Worm (Caenorhabditis elegans): ENCODE data around the gene F10E7.2.

DNA sequence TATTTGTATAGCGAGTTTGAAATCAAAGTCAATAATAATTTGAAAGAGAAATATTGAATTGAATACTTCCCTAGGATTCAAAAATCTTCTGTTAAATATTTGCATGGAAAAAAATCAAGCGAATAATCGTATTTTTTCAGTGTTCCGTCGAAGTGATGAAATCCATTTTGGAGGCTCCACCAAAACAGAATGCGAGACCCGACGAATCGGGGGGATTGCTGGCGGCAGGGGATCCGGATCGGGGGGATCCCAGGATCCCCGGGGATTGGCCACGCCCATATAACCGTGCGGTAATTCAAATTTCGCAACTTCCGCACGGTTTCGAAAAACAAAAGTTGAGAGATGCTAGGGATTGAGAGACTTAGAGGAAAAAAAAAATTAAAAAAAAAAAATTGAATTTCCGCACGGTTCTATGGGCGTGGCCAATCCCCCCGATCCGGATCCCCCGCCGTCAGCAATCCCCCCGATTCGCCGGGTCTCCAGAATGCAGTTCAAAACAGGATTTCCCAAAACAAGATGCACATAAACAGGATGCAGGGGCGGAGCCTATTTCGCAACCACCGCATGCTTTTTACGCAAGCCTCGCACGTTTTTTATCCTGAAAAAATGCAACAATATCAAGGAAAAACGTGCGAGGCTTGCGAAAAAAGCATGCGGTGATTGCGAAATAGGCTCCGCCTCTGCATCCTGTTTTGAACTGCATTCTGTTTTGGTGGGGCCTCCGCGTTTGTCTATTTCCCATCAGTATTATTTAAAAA is 798 bp downstream of the F10E7.2 start, which contains the start of gene F10E7.11:
- no peak for TF ChIP-seq him-1 (tag; optimal IDR thresholded peaks at IDR 0.05)
- TF ChIP-seq W03F9.2 (tag; optimal IDR thresholded peaks at IDR 0.05): no peak
- no peak for TF ChIP-seq dao-5 (tag; optimal IDR thresholded peaks at IDR 0.05)

Measured in whole organism, L4/young adult.